Worm (Caenorhabditis elegans) whole organism, L2 larva: ENCODE data around the gene rpl-3.

ENCODE experiments used
- C34F6.9 ChIP-seq: fragments of 150-350 bp; optimal IDR thresholded peaks from 2 replicates; lab custom pipeline; 2014; ENCODE audit warnings: missing biosample characterization, missing genetic modification characterization
- R02D3.7 ChIP-seq: fragments of 150-350 bp; optimal IDR thresholded peaks from 2 replicates; lab custom pipeline; 2014; ENCODE audit warnings: missing biosample characterization, missing genetic modification characterization
- Y55F3AM.14 ChIP-seq: fragments of 200-800 bp; sonication (Bioruptor generic); optimal IDR thresholded peaks from 2 replicates; lab custom pipeline; 2018; ENCODE audit warnings: mild to moderate bottlenecking, missing genetic modification characterization, missing compliant biosample characterization
- ZK546.5 ChIP-seq: sonication (generic microtip); optimal IDR thresholded peaks from 2 replicates; lab custom pipeline; 2017; ENCODE audit warnings: missing biosample characterization, missing genetic modification characterization
- ama-1 ChIP-seq: fragments of 150-350 bp; optimal IDR thresholded peaks from 2 replicates; lab custom pipeline; 2018; ENCODE audit warnings: inconsistent platforms
- ceh-16 ChIP-seq: fragments of 150-350 bp; optimal IDR thresholded peaks from 2 replicates; lab custom pipeline; 2014; ENCODE audit warnings: missing biosample characterization, missing genetic modification characterization
- crh-2 ChIP-seq: sonication (generic microtip); optimal IDR thresholded peaks from 2 replicates; lab custom pipeline; 2017; ENCODE audit warnings: missing biosample characterization, missing genetic modification characterization
- elt-1 ChIP-seq: fragments of 150-350 bp; optimal IDR thresholded peaks from 2 replicates; lab custom pipeline; 2014; ENCODE audit warnings: missing biosample characterization, missing genetic modification characterization
- fos-1 ChIP-seq: fragments of 150-350 bp; optimal IDR thresholded peaks from 2 replicates; lab custom pipeline; 2014; ENCODE audit warnings: missing biosample characterization, missing genetic modification characterization
- gmeb-1 ChIP-seq: fragments of 150-350 bp; optimal IDR thresholded peaks from 2 replicates; lab custom pipeline; 2014; ENCODE audit warnings: missing biosample characterization, missing genetic modification characterization
- lin-11 ChIP-seq: fragments of 150-350 bp; sonication (generic microtip); optimal IDR thresholded peaks from 2 replicates; lab custom pipeline; 2014; ENCODE audit warnings: missing biosample characterization, missing genetic modification characterization, inconsistent platforms, mixed read lengths
- lin-13 ChIP-seq: fragments of 150-350 bp; optimal IDR thresholded peaks from 2 replicates; lab custom pipeline; 2014; ENCODE audit warnings: missing biosample characterization, missing genetic modification reagents, missing genetic modification characterization
- lin-39 ChIP-seq: fragments of 150-350 bp; optimal IDR thresholded peaks from 2 replicates; lab custom pipeline; 2014; ENCODE audit warnings: missing biosample characterization, missing genetic modification reagents, missing genetic modification characterization
- lsy-2 ChIP-seq, 2 experiments: fragments of 150-350 bp in 1 of 2; sonication (generic microtip) in 1 of 2; optimal IDR thresholded peaks; 2 replicates each; lab custom pipeline; 2014 to 2017; ENCODE audit warnings: missing biosample characterization in 2 of 2, missing genetic modification characterization in 2 of 2
- mdl-1 ChIP-seq, 2 experiments: fragments of 150-350 bp in 1 of 2; sonication (generic microtip) in 1 of 2; optimal IDR thresholded peaks; 2 replicates each; lab custom pipeline; 2017; ENCODE audit warnings: missing biosample characterization in 2 of 2, missing genetic modification characterization in 2 of 2
- nhr-11 ChIP-seq: fragments of 150-350 bp; optimal IDR thresholded peaks from 2 replicates; lab custom pipeline; 2014; ENCODE audit warnings: missing biosample characterization, missing genetic modification characterization
- nhr-12 ChIP-seq: fragments of 150-350 bp; optimal IDR thresholded peaks from 2 replicates; lab custom pipeline; 2014; ENCODE audit warnings: missing biosample characterization, missing genetic modification characterization
- nhr-129 ChIP-seq: fragments of 150-350 bp; optimal IDR thresholded peaks from 2 replicates; lab custom pipeline; 2014; ENCODE audit warnings: missing biosample characterization, missing genetic modification characterization
- nhr-21 ChIP-seq: fragments of 150-350 bp; optimal IDR thresholded peaks from 2 replicates; lab custom pipeline; 2014; ENCODE audit warnings: missing biosample characterization, missing genetic modification characterization
- nhr-237 ChIP-seq: fragments of 150-350 bp; optimal IDR thresholded peaks from 2 replicates; lab custom pipeline; 2014; ENCODE audit warnings: missing biosample characterization, missing genetic modification characterization
- nhr-25 ChIP-seq: fragments of 150-350 bp; sonication (generic microtip); optimal IDR thresholded peaks from 3 replicates; lab custom pipeline; 2014; ENCODE audit warnings: missing biosample characterization, missing genetic modification characterization
- nhr-6 ChIP-seq: fragments of 150-350 bp; optimal IDR thresholded peaks from 2 replicates; lab custom pipeline; 2014; ENCODE audit warnings: missing biosample characterization, missing genetic modification characterization
- sem-4 ChIP-seq: fragments of 150-350 bp; optimal IDR thresholded peaks from 2 replicates; lab custom pipeline; 2014; ENCODE audit warnings: missing biosample characterization, missing genetic modification reagents, missing genetic modification characterization
- skn-1 ChIP-seq: sonication (generic microtip); optimal IDR thresholded peaks from 2 replicates; lab custom pipeline; 2017; ENCODE audit warnings: missing biosample characterization, missing genetic modification characterization
- sma-3 ChIP-seq: sonication (generic microtip); optimal IDR thresholded peaks from 2 replicates; lab custom pipeline; 2016; ENCODE audit warnings: missing genetic modification reagents, missing genetic modification characterization, missing compliant biosample characterization
- unc-39 ChIP-seq: fragments of 150-350 bp; optimal IDR thresholded peaks from 2 replicates; lab custom pipeline; 2014; ENCODE audit warnings: missing biosample characterization, missing genetic modification characterization
- unc-55 ChIP-seq: fragments of 150-350 bp; sonication (generic microtip); optimal IDR thresholded peaks from 3 replicates; lab custom pipeline; 2014; ENCODE audit warnings: missing biosample characterization, missing genetic modification reagents, missing genetic modification characterization
- unc-62 ChIP-seq: fragments of 150-350 bp; optimal IDR thresholded peaks from 2 replicates; lab custom pipeline; 2014; ENCODE audit warnings: missing biosample characterization, missing genetic modification reagents, missing genetic modification characterization
- zag-1 ChIP-seq: fragments of 150-350 bp; optimal IDR thresholded peaks from 2 replicates; lab custom pipeline; 2014; ENCODE audit warnings: missing biosample characterization, missing genetic modification characterization
- ztf-1 ChIP-seq: fragments of 200-800 bp; sonication (Bioruptor generic); conservative IDR thresholded peaks from 2 replicates; pipeline ENCODE4 v1.3.6; 2022; ENCODE audit warnings: missing genetic modification characterization, missing compliant biosample characterization
- ztf-11 ChIP-seq: sonication (generic microtip); optimal IDR thresholded peaks from 2 replicates; lab custom pipeline; 2017; ENCODE audit warnings: missing biosample characterization, missing genetic modification characterization
- ztf-4 ChIP-seq: fragments of 150-350 bp; optimal IDR thresholded peaks from 2 replicates; lab custom pipeline; 2014; ENCODE audit warnings: missing biosample characterization, missing genetic modification characterization

rpl-3 gene

DNA sequence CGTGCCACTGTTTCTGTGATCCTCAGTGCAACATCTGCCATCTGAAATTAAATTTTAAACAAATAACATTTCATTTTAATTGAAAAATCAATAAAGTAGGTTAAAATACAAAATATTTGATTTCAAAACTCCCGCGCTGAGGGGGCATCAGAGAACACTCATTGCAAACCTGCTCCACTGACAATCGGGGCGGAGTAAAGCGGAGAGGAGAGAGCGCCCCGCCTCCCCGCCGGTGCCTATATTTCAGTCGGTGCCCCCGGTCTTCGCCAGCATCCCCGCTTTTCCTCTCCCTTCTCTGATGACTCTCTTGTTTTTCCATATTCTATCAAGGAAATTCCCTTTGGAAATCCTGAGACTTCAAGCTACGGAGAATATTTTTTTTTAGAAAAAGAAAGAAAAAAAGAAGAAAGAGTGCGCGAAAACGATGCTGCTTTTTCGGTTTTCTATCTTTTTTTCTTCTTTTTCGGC lies 4.7 kb upstream of the rpl-3 start, which contains the start of gene brc-1 (continued):
- no peak for TF ChIP-seq ztf-11 (tag; lab: Kevin White, UChicago)
- TF ChIP-seq ztf-1 (GFP tag; lab: Robert Waterston, UW) = no peak
- TF ChIP-seq nhr-21 (tag; lab: Kevin White, UChicago) = peak; percentile 74
- no peak for TF ChIP-seq unc-62
- TF ChIP-seq skn-1 = no peak
- TF ChIP-seq, all 48 proteins: peak for 30

DNA sequence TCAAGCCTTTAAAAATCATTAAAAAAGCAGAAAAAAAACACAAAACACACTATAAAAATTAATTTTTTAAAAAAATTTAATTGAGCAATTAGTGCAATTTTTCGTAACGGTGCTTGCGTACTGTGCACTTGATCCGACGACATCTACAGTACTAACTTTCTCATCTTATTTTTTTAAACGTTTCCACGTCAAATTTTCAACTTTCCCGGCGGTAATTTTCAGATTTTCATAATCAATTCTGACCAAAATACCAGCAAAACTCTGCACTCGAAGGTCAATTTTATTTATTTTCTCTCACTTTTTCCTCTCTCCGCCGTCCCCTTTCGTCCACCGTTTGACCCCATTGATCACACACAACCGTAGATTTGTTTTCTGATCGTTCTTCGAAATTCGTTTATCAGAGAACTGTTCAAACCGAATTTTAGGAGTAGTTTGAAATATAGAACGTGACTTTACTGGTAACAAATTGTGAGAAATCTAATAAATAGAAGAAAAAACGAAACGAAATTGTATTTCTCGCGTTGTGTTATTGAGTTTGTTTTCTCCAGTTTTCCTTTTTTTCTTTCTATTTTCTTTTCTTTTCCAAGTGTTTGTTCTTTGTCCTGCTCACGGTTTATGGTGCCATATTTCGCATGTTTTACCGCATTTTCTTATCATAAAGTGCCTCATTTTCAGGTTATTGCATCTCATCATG lies 3.7 kb upstream of the rpl-3 start, which contains the start of gene acs-19:
Gene acs-19 (plus strand): TSS at position 676 of the 694 bp plus-strand sequence.
- no peak for TF ChIP-seq zag-1 (tag; lab: Kevin White, UChicago)
- TF ChIP-seq nhr-21 (tag; lab: Kevin White, UChicago) = no peak
- peak; percentile 14 for TF ChIP-seq nhr-129 (tag; lab: Kevin White, UChicago)
- TF ChIP-seq nhr-6 (tag; lab: Kevin White, UChicago) = peak; percentile 35
- peak; percentile 38 for TF ChIP-seq sem-4 (tag; lab: Kevin White, UChicago)
- no peak for TF ChIP-seq ZK546.5 (tag; lab: Kevin White, UChicago)
- TF ChIP-seq crh-2 (tag; lab: Kevin White, UChicago) = peak; percentile 32
- peak; percentile 20 for TF ChIP-seq lin-13 (GFP tag; lab: Kevin White, UChicago)
- peak in 1 of 2 experiments; percentile 35 for TF ChIP-seq lsy-2 (tag; optimal IDR thresholded peaks at IDR 0.05; lab: Kevin White, UChicago)
- no peak for TF ChIP-seq unc-62
- peak; percentile 25 for TF ChIP-seq Y55F3AM.14 (GFP tag; lab: Kevin White, UChicago)
- peak; percentile 17 for TF ChIP-seq ztf-4 (tag; lab: Kevin White, UChicago)
- no peak for TF ChIP-seq mdl-1 (tag; optimal IDR thresholded peaks at IDR 0.05; lab: Kevin White, UChicago)
- TF ChIP-seq ztf-1 (GFP tag; lab: Robert Waterston, UW) = no peak
- TF ChIP-seq C34F6.9 (tag; lab: Kevin White, UChicago) = peak; percentile 29

DNA sequence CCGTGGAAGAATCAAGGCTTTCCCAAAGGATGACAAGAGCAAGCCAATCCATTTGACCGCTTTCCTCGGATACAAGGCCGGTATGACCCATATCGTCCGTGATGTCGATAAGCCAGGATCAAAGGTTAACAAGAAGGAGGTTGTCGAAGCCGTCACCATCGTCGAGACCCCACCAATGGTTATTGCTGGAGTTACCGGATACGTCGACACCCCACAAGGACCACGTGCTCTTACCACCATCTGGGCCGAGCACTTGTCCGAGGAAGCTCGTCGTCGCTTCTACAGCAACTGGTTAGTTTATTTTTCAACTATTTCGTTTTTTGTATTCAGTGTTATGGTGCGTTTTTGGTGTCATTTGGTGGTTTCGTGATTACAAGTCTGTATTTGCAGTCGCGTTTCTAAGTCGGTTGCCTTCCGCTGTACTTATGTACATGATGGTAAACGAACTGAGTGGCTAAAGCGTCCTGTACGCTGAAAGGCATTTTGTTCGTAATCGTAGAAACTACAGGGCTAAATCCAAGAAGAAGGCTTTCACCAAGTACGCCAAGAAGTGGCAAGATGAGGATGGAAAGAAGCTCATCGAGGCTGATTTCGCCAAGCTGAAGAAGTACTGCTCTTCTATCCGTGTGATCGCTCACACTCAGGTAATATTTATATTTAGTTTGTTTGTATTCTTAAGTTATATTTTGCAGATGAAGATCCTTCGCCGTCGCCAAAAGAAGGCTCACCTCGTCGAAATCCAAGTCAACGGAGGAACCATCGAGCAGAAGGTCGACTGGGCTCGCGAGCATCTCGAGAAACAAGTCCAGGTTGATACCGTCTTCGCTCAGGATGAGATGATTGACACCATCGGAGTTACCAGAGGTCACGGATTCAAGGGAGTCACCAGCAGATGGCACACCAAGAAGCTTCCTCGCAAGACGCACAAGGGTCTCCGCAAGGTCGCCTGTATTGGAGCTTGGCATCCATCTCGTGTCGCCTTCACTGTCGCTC lies 579 bp downstream of the rpl-3 start:
- TF ChIP-seq elt-1 (tag; lab: Kevin White, UChicago) (no peak), unc-55 (GFP tag; lab: Kevin White, UChicago) (no peak), nhr-25 (tag; lab: Kevin White, UChicago) (no peak), nhr-21 (tag; lab: Kevin White, UChicago) (no peak), ceh-16 (tag; lab: Kevin White, UChicago) (no peak), lin-39 (tag; lab: Kevin White, UChicago) (no peak), nhr-237 (no peak), ztf-11 (tag; lab: Kevin White, UChicago) (no peak), lin-11 (tag; lab: Kevin White, UChicago) (no peak), gmeb-1 (tag; lab: Kevin White, UChicago) (no peak), ztf-1 (GFP tag; lab: Robert Waterston, UW) (no peak), zag-1 (tag; lab: Kevin White, UChicago) (no peak), nhr-11 (tag; lab: Kevin White, UChicago) (no peak), nhr-12 (tag; lab: Kevin White, UChicago) (no peak), ZK546.5 (tag; lab: Kevin White, UChicago) (no peak), unc-39 (tag; lab: Kevin White, UChicago) (no peak), R02D3.7 (tag; lab: Kevin White, UChicago) (no peak), crh-2 (tag; lab: Kevin White, UChicago) (no peak)

DNA sequence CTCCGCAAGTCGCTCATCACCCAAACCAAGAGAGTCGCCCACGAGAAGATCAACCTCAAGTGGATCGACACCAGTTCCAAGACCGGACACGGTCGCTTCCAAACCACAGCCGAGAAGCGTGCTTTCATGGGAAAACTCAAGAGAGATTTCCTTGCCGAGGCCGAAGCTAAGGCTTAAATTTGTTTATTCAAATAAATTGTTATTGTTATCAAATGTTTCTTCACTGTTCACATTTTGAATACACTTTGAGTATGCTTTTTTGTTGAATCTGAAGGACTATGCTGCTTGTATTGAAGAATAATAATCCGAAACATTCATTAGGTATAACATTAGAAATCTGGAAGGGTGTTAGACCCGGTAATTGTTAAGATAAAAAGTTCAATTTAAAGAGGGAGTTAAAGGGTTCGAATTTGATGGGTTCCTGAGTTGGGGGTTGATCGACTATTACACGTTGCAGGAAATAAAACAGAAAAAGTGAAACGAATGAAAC lies 1.7 kb downstream of the rpl-3 start:
- TF ChIP-seq ztf-1 (GFP tag; lab: Robert Waterston, UW) = no peak
- TF ChIP-seq nhr-6 (tag; lab: Kevin White, UChicago) = no peak
- peak; percentile 19 for TF ChIP-seq ama-1 (lab: Kevin White, UChicago)
- TF ChIP-seq nhr-25 (tag; lab: Kevin White, UChicago) = peak; percentile 48
- peak; percentile 25 for TF ChIP-seq ztf-4 (tag; lab: Kevin White, UChicago)
- TF ChIP-seq gmeb-1 (tag; lab: Kevin White, UChicago) = peak; percentile 33
- TF ChIP-seq nhr-21 (tag; lab: Kevin White, UChicago) = peak; percentile 68
- peak; percentile 17 for TF ChIP-seq sma-3 (GFP tag; lab: Kevin White, UChicago)
- peak; percentile 37 for TF ChIP-seq Y55F3AM.14 (GFP tag; lab: Kevin White, UChicago)
- TF ChIP-seq nhr-237 = no peak
- peak; percentile 36 for TF ChIP-seq fos-1 (tag; lab: Kevin White, UChicago)
- peak; percentile 12 for TF ChIP-seq crh-2 (tag; lab: Kevin White, UChicago)
